Fruit fly (Drosophila melanogaster) whole organism, embryonic: ENCODE data around the gene Taf2.

ENCODE experiments used
- CG10431 ChIP-seq: fragments of 200-800 bp; sonication (Bioruptor generic); optimal IDR thresholded peaks from 3 replicates; lab custom pipeline; 2018; ENCODE audit warnings: missing biosample characterization, mild to moderate bottlenecking, missing genetic modification characterization
- CG10979 ChIP-seq: fragments of 200-800 bp; sonication (Bioruptor generic); optimal IDR thresholded peaks from 2 replicates; lab custom pipeline; 2018; ENCODE audit warnings: missing biosample characterization, mild to moderate bottlenecking, missing genetic modification characterization, moderate library complexity
- CG1233 ChIP-seq: fragments of 200-800 bp; sonication (Bioruptor generic); optimal IDR thresholded peaks from 4 replicates; lab custom pipeline; 2018; ENCODE audit warnings: missing biosample characterization, mild to moderate bottlenecking, missing genetic modification characterization
- CG12769 ChIP-seq: fragments of 200-800 bp; sonication (Bioruptor generic); optimal IDR thresholded peaks from 2 replicates; lab custom pipeline; 2019; ENCODE audit warnings: missing biosample characterization, mild to moderate bottlenecking, missing genetic modification characterization, moderate library complexity
- CG13296 ChIP-seq: fragments of 200-800 bp; sonication (Bioruptor generic); optimal IDR thresholded peaks from 3 replicates; lab custom pipeline; 2018; ENCODE audit warnings: missing biosample characterization, mild to moderate bottlenecking, missing genetic modification characterization
- CG15514 ChIP-seq: fragments of 200-800 bp; sonication (Bioruptor generic); optimal IDR thresholded peaks from 3 replicates; lab custom pipeline; 2017; ENCODE audit warnings: missing biosample characterization, missing genetic modification characterization, mild to moderate bottlenecking, moderate library complexity, missing genetic modification reagents
- CG18764 ChIP-seq: fragments of 200-800 bp; sonication (Bioruptor generic); optimal IDR thresholded peaks from 3 replicates; lab custom pipeline; 2016; ENCODE audit warnings: missing biosample characterization, missing genetic modification characterization
- CG30020 ChIP-seq: fragments of 200-800 bp; optimal IDR thresholded peaks from 2 replicates; lab custom pipeline; 2019; ENCODE audit warnings: missing biosample characterization, mild to moderate bottlenecking, missing genetic modification characterization, moderate library complexity
- CG32532 ChIP-seq: fragments of 200-800 bp; sonication (Bioruptor generic); IDR thresholded peaks from 2 replicates; pipeline ENCODE4 v1.3.6; 2022; ENCODE audit warnings: missing biosample characterization, missing genetic modification characterization
- CG6272 ChIP-seq: fragments of 200-800 bp; sonication (Bioruptor generic); IDR thresholded peaks from 2 replicates; pipeline ENCODE4 v1.3.6; 2022; ENCODE audit warnings: missing biosample characterization, missing genetic modification characterization
- CG6689 ChIP-seq: fragments of 200-800 bp; sonication (Bioruptor generic); IDR thresholded peaks from 2 replicates; pipeline ENCODE4 v1.3.6; 2022; ENCODE audit warnings: missing biosample characterization, missing genetic modification characterization
- CG6791 ChIP-seq: fragments of 200-800 bp; sonication (Bioruptor generic); IDR thresholded peaks from 3 replicates; pipeline ENCODE4 v1.3.6; 2022; ENCODE audit warnings: missing biosample characterization, missing genetic modification characterization; ENCODE audit not compliant: partially characterized antibody
- CG7963 ChIP-seq: fragments of 200-800 bp; sonication (Bioruptor generic); IDR thresholded peaks from 3 replicates; pipeline ENCODE4 v1.3.6; 2022; ENCODE audit warnings: missing biosample characterization, missing genetic modification characterization; ENCODE audit not compliant: partially characterized antibody
- CG8290 ChIP-seq, 3 experiments: fragments of 200-800 bp; sonication (Bioruptor generic); optimal IDR thresholded peaks; 2 replicates each; lab custom pipeline; 2016 to 2019; ENCODE audit warnings: missing biosample characterization in 3 of 3, missing genetic modification characterization in 3 of 3, mild to moderate bottlenecking in 2 of 3, moderate library complexity in 1 of 3
- CG8765 ChIP-seq: fragments of 200-800 bp; sonication (Bioruptor generic); IDR thresholded peaks from 2 replicates; pipeline ENCODE4 v1.3.6; 2022; ENCODE audit warnings: missing biosample characterization, missing genetic modification characterization
- Dbx ChIP-seq: fragments of 200-800 bp; sonication (Bioruptor generic); IDR thresholded peaks from 3 replicates; pipeline ENCODE4 v1.3.6; 2022; ENCODE audit warnings: missing biosample characterization, missing genetic modification characterization
- Fer3 ChIP-seq: fragments of 200-800 bp; sonication (Bioruptor generic); optimal IDR thresholded peaks from 2 replicates; lab custom pipeline; 2018; ENCODE audit warnings: missing biosample characterization, mild to moderate bottlenecking, missing genetic modification characterization, moderate library complexity
- HHEX ChIP-seq: fragments of 200-800 bp; sonication (Bioruptor generic); optimal IDR thresholded peaks from 3 replicates; lab custom pipeline; 2017; ENCODE audit warnings: missing biosample characterization, mild to moderate bottlenecking, missing genetic modification characterization, missing genetic modification reagents
- HLHmδ ChIP-seq: fragments of 200-800 bp; sonication (Bioruptor generic); optimal IDR thresholded peaks from 2 replicates; lab custom pipeline; 2018; ENCODE audit warnings: missing biosample characterization, mild to moderate bottlenecking, missing genetic modification characterization, moderate library complexity
- Hr3 ChIP-seq: fragments of 200-800 bp; sonication (Bioruptor generic); optimal IDR thresholded peaks from 3 replicates; lab custom pipeline; 2016; ENCODE audit warnings: missing biosample characterization, missing genetic modification characterization
- Kr ChIP-seq: fragments of 200-800 bp; sonication (Bioruptor generic); optimal IDR thresholded peaks from 2 replicates; lab custom pipeline; 2017; ENCODE audit warnings: missing biosample characterization, mild to moderate bottlenecking, missing genetic modification characterization
- Mad ChIP-seq: fragments of 200-800 bp; sonication (Bioruptor generic); optimal IDR thresholded peaks from 2 replicates; lab custom pipeline; 2016; ENCODE audit warnings: missing biosample characterization, missing genetic modification characterization
- Med ChIP-seq: fragments of 200-800 bp; sonication (Bioruptor generic); peaks from one replicate; lab custom pipeline; 2016; ENCODE audit warnings: missing biosample characterization, missing genetic modification characterization, mild to moderate bottlenecking, inconsistent platforms, moderate library complexity
- NC2α ChIP-seq: fragments of 200-800 bp; sonication (Bioruptor generic); optimal IDR thresholded peaks from 2 replicates; lab custom pipeline; 2016; ENCODE audit warnings: missing biosample characterization, missing genetic modification characterization
- NK7.1 ChIP-seq: fragments of 200-800 bp; sonication (Bioruptor generic); optimal IDR thresholded peaks from 3 replicates; lab custom pipeline; 2016; ENCODE audit warnings: missing biosample characterization, missing genetic modification characterization
- Side ChIP-seq: fragments of 200-800 bp; sonication (Bioruptor generic); optimal IDR thresholded peaks from 2 replicates; lab custom pipeline; 2016; ENCODE audit warnings: missing biosample characterization, missing genetic modification characterization
- Six4 ChIP-seq: fragments of 200-800 bp; sonication (Bioruptor generic); optimal IDR thresholded peaks from 2 replicates; lab custom pipeline; 2016; ENCODE audit warnings: missing biosample characterization, missing genetic modification characterization
- br ChIP-seq: fragments of >200 bp; optimal IDR thresholded peaks from 2 replicates; lab custom pipeline; 2017
- danr ChIP-seq: fragments of 200-800 bp; sonication (Bioruptor generic); IDR thresholded peaks from 2 replicates; pipeline ENCODE4 v1.3.6; 2022; ENCODE audit warnings: missing biosample characterization, missing genetic modification characterization
- dpn ChIP-seq, 2 experiments: fragments of 200-800 bp; sonication (Bioruptor generic); optimal IDR thresholded peaks; 3 replicates each; lab custom pipeline; 2016; ENCODE audit warnings: missing biosample characterization in 2 of 2, missing genetic modification characterization in 2 of 2
- dysf ChIP-seq: fragments of 200-800 bp; sonication (Bioruptor generic); IDR thresholded peaks from 3 replicates; pipeline ENCODE4 v1.3.6; 2022; ENCODE audit warnings: missing biosample characterization, missing genetic modification characterization
- fd3F ChIP-seq: fragments of 200-800 bp; sonication (Bioruptor generic); optimal IDR thresholded peaks from 2 replicates; lab custom pipeline; 2018; ENCODE audit warnings: missing biosample characterization, mild to moderate bottlenecking, missing genetic modification characterization, moderate library complexity
- fd64A ChIP-seq: fragments of 200-800 bp; sonication (Bioruptor generic); optimal IDR thresholded peaks from 3 replicates; lab custom pipeline; 2018; ENCODE audit warnings: missing biosample characterization, mild to moderate bottlenecking, missing genetic modification characterization
- fru ChIP-seq: fragments of >200 bp; optimal IDR thresholded peaks from 2 replicates; lab custom pipeline; 2017
- fu2 ChIP-seq: fragments of 200-800 bp; sonication (Bioruptor generic); optimal IDR thresholded peaks from 2 replicates; lab custom pipeline; 2016; ENCODE audit warnings: missing biosample characterization, missing genetic modification characterization
- gsb-n ChIP-seq: fragments of 200-800 bp; sonication (Bioruptor generic); optimal IDR thresholded peaks from 3 replicates; lab custom pipeline; 2018; ENCODE audit warnings: missing biosample characterization, mild to moderate bottlenecking, missing genetic modification characterization
- hbn ChIP-seq: fragments of 200-800 bp; sonication (Bioruptor generic); IDR thresholded peaks from 2 replicates; pipeline ENCODE4 v1.3.6; 2022; ENCODE audit warnings: missing biosample characterization, missing genetic modification characterization; ENCODE audit not compliant: partially characterized antibody
- jumu ChIP-seq: fragments of 200-800 bp; sonication (Bioruptor generic); optimal IDR thresholded peaks from 3 replicates; lab custom pipeline; 2016; ENCODE audit warnings: missing biosample characterization, missing genetic modification characterization
- klu ChIP-seq: fragments of 200-800 bp; sonication (Bioruptor generic); IDR thresholded peaks from 2 replicates; pipeline ENCODE4 v1.3.6; 2022; ENCODE audit warnings: missing biosample characterization, missing genetic modification characterization
- mirr ChIP-seq: fragments of 200-800 bp; sonication (Bioruptor generic); optimal IDR thresholded peaks from 3 replicates; lab custom pipeline; 2018; ENCODE audit warnings: missing biosample characterization, mild to moderate bottlenecking, missing genetic modification characterization
- nerfin-2 ChIP-seq: fragments of 200-800 bp; sonication (Bioruptor generic); IDR thresholded peaks from 2 replicates; pipeline ENCODE4 v1.3.6; 2022; ENCODE audit warnings: missing biosample characterization, missing genetic modification characterization; ENCODE audit not compliant: partially characterized antibody
- nom ChIP-seq: fragments of 200-800 bp; sonication (Bioruptor generic); optimal IDR thresholded peaks from 2 replicates; lab custom pipeline; 2017; ENCODE audit warnings: missing biosample characterization, missing genetic modification characterization, mild to moderate bottlenecking, moderate library complexity, missing genetic modification reagents
- oc ChIP-seq: fragments of 200-800 bp; sonication (Bioruptor generic); optimal IDR thresholded peaks from 2 replicates; lab custom pipeline; 2018; ENCODE audit warnings: missing biosample characterization, mild to moderate bottlenecking, missing genetic modification characterization, moderate library complexity
- pan ChIP-seq, 4 experiments: fragments of >200 bp in 3 of 4; fragments of 200-800 bp in 1 of 4; sonication (Bioruptor generic) in 1 of 4; optimal IDR thresholded peaks in 3 of 4; IDR thresholded peaks in 1 of 4; 2 replicates each; pipeline versions ENCODE4 v1.3.6 to Lab custom; 2017 to 2022; ENCODE audit warnings: missing biosample characterization in 2 of 4, missing genetic modification characterization in 2 of 4, mixed read lengths in 1 of 4
- psq ChIP-seq: fragments of 200-800 bp; sonication (Bioruptor generic); optimal IDR thresholded peaks from 2 replicates; lab custom pipeline; 2017; ENCODE audit warnings: missing biosample characterization, missing genetic modification characterization
- slou ChIP-seq: fragments of 200-800 bp; sonication (Bioruptor generic); optimal IDR thresholded peaks from 3 replicates; lab custom pipeline; 2016; ENCODE audit warnings: missing biosample characterization, missing genetic modification characterization
- tin ChIP-seq: fragments of 200-800 bp; sonication (Bioruptor generic); optimal IDR thresholded peaks from 3 replicates; lab custom pipeline; 2016; ENCODE audit warnings: missing biosample characterization, missing genetic modification characterization
- tio ChIP-seq: fragments of 200-800 bp; sonication (Bioruptor generic); optimal IDR thresholded peaks from 2 replicates; lab custom pipeline; 2017; ENCODE audit warnings: missing biosample characterization, missing genetic modification characterization, inconsistent platforms
- vfl ChIP-seq: fragments of 200-800 bp; sonication (Bioruptor generic); optimal IDR thresholded peaks from 2 replicates; lab custom pipeline; 2016; ENCODE audit warnings: missing biosample characterization, missing genetic modification characterization
- zfh1 ChIP-seq: fragments of 200-800 bp; sonication (Bioruptor generic); IDR thresholded peaks from 3 replicates; pipeline ENCODE4 v1.3.6; 2022; ENCODE audit warnings: missing biosample characterization, missing genetic modification characterization

Taf2 gene

DNA sequence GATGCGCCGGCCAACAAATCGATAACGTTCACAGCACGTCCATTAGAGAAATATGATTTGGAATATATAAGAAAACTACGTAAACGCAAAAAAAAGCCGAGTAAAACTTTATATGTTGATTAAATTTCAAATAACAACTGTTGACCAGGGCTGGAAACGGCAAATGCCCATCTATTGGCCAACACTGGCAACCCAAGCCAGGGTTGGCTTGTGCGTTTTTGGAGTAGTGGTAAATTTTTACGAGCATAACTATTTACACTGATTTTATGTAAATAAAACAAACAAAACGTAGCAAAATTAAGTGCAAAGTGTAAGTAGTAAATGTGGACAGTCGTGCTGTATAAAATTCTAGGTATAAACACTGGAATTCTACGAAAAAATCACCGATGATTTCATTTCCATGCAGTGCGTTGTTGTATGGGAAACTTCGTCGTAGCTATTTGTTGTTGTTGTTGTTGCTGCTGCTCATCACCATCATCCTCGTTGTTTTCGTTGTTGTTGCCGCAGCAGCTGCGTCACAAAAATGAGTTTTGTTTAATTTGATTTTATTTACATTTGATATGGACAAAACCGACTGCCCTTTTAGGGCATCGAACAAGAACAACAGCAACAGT lies 10.7 kb upstream of the Taf2 start, which contains the start of gene nudE (continued):
- no peak for TF ChIP-seq CG10979 (tag; lab: Kevin White, UChicago)
- no peak for TF ChIP-seq NC2α (GFP tag; lab: Kevin White, UChicago)
- TF ChIP-seq danr (GFP tag; lab: Robert Waterston, UW) = no peak
- peak; percentile 91 for TF ChIP-seq Med (GFP tag; lab: Kevin White, UChicago)
- no peak for TF ChIP-seq CG8765 (GFP tag; lab: Robert Waterston, UW)
- no peak for TF ChIP-seq Mad (GFP tag; lab: Kevin White, UChicago)
- TF ChIP-seq CG15514 (GFP tag; lab: Kevin White, UChicago) = no peak
- TF ChIP-seq CG6689 (GFP tag; lab: Robert Waterston, UW) = no peak
- TF ChIP-seq CG12769 = no peak
- TF ChIP-seq jumu = peak; percentile 26
- TF ChIP-seq pan (optimal IDR thresholded peaks at IDR 0.05; lab: Kevin White, UChicago) = no peak
- peak in 1 of 2 experiments; percentile 26 for TF ChIP-seq pan (GFP tag; optimal IDR thresholded peaks at IDR 0.05 in 1 of 2, IDR thresholded peaks at IDR 0.05 in 1 of 2)
- no peak for TF ChIP-seq CG13296
- TF ChIP-seq tin (GFP tag; lab: Kevin White, UChicago) = peak; percentile 43
- peak; percentile 39; the same call in 1 of the 3 replicates for TF ChIP-seq zfh1 (GFP tag; lab: Robert Waterston, UW)
- TF ChIP-seq Side (GFP tag; lab: Kevin White, UChicago) = peak; percentile 27
- TF ChIP-seq nom (GFP tag; lab: Kevin White, UChicago) = no peak
- peak; percentile 36 for TF ChIP-seq fu2
- TF ChIP-seq dysf = 0 out of 3 replicates have a peak, but pooled peaks have one; percentile 7
- no peak for TF ChIP-seq fru
- no peak for TF ChIP-seq gsb-n
- TF ChIP-seq CG30020 (tag; lab: Kevin White, UChicago) = no peak
- TF ChIP-seq fd64A = no peak
- TF ChIP-seq CG8290 (GFP tag; optimal IDR thresholded peaks at IDR 0.05; lab: Kevin White, UChicago) = peak; percentile 8
- peak in 1 of 2 experiments; percentile 39 for TF ChIP-seq CG8290 (tag; optimal IDR thresholded peaks at IDR 0.05; lab: Kevin White, UChicago)
- TF ChIP-seq nerfin-2 (GFP tag; lab: Robert Waterston, UW) = no peak
- TF ChIP-seq Six4 (GFP tag; lab: Kevin White, UChicago) = no peak
- peak; percentile 53 for TF ChIP-seq CG6272 (GFP tag; lab: Robert Waterston, UW)
- no peak for TF ChIP-seq oc
- no peak for TF ChIP-seq CG18764
- TF ChIP-seq Fer3 (tag; lab: Kevin White, UChicago) = peak; percentile 33
- TF ChIP-seq Hr3 (GFP tag; lab: Kevin White, UChicago) = no peak
- no peak for TF ChIP-seq klu
- TF ChIP-seq mirr (GFP tag; lab: Kevin White, UChicago) = no peak
- TF ChIP-seq br (lab: Kevin White, UChicago) = no peak
- TF ChIP-seq CG1233 (GFP tag; lab: Kevin White, UChicago) = no peak
- TF ChIP-seq Dbx = peak; percentile 40; the same call in 1 of the 3 replicates
- TF ChIP-seq vfl (GFP tag; lab: Kevin White, UChicago) = no peak
- TF ChIP-seq CG10431 = no peak
- TF ChIP-seq CG6791 (GFP tag; lab: Robert Waterston, UW) = no peak
- TF ChIP-seq psq (GFP tag; lab: Kevin White, UChicago) = no peak
- TF ChIP-seq HLHmδ (GFP tag; lab: Kevin White, UChicago) = no peak
- TF ChIP-seq NK7.1 (GFP tag; lab: Kevin White, UChicago) = no peak
- TF ChIP-seq slou = no peak
- TF ChIP-seq hbn = no peak
- no peak for TF ChIP-seq Kr (GFP tag; lab: Kevin White, UChicago)
- peak; percentile 38 for TF ChIP-seq HHEX
- peak; percentile 35 for TF ChIP-seq CG32532 (GFP tag; lab: Robert Waterston, UW)
- no peak for TF ChIP-seq fd3F (GFP tag; lab: Kevin White, UChicago)
- TF ChIP-seq CG7963 (GFP tag; lab: Robert Waterston, UW) = no peak
- peak; percentile 20 to 63 for TF ChIP-seq dpn (GFP tag; optimal IDR thresholded peaks at IDR 0.05; lab: Kevin White, UChicago)
- no peak for TF ChIP-seq tio (GFP tag; lab: Kevin White, UChicago)
